Fruit fly (Drosophila melanogaster) whole organism, embryonic: Measurements from ENCODE around the gene CG7685.

Source experiments
- CG10366 ChIP-seq: fragments of 200-800 bp; sonication (Bioruptor generic); IDR thresholded peaks from 2 replicates; pipeline ENCODE4 v1.3.6; 2022; ENCODE audit warnings: missing biosample characterization, missing genetic modification characterization
- CG12155 ChIP-seq: fragments of 200-800 bp; sonication (Bioruptor generic); optimal IDR thresholded peaks from 3 replicates; lab custom pipeline; 2016; ENCODE audit warnings: missing biosample characterization, missing genetic modification characterization
- CG12391 ChIP-seq: fragments of 200-800 bp; sonication (Bioruptor generic); optimal IDR thresholded peaks from 3 replicates; lab custom pipeline; 2018; ENCODE audit warnings: missing biosample characterization, mild to moderate bottlenecking, missing genetic modification characterization, moderate library complexity
- CG13775 ChIP-seq: fragments of 200-800 bp; sonication (Bioruptor generic); optimal IDR thresholded peaks from 3 replicates; lab custom pipeline; 2017; ENCODE audit warnings: missing biosample characterization, mild to moderate bottlenecking, missing genetic modification characterization
- CG14860 ChIP-seq: fragments of 200-800 bp; sonication (Bioruptor generic); IDR thresholded peaks from 3 replicates; pipeline ENCODE4 v1.3.6; 2022; ENCODE audit warnings: missing biosample characterization, missing genetic modification characterization; ENCODE audit not compliant: partially characterized antibody
- CG14965 ChIP-seq: fragments of 200-800 bp; sonication (Bioruptor generic); optimal IDR thresholded peaks from 2 replicates; lab custom pipeline; 2016; ENCODE audit warnings: missing biosample characterization, missing genetic modification characterization, borderline replicate concordance
- CG1529 ChIP-seq: fragments of 200-800 bp; sonication (Bioruptor generic); optimal IDR thresholded peaks from 3 replicates; lab custom pipeline; 2018; ENCODE audit warnings: missing biosample characterization, missing genetic modification characterization
- CG16779 ChIP-seq: fragments of 200-800 bp; sonication (Bioruptor generic); IDR thresholded peaks from 2 replicates; pipeline ENCODE4 v1.3.6; 2022; ENCODE audit warnings: missing biosample characterization, missing genetic modification characterization
- CG18619 ChIP-seq: fragments of 200-800 bp; sonication (Bioruptor generic); optimal IDR thresholded peaks from 3 replicates; lab custom pipeline; 2017; ENCODE audit warnings: missing biosample characterization, mild to moderate bottlenecking, missing genetic modification characterization
- CG2199 ChIP-seq: fragments of 200-800 bp; sonication (Bioruptor generic); IDR thresholded peaks from 3 replicates; pipeline ENCODE4 v1.3.6; 2022; ENCODE audit warnings: missing biosample characterization, missing genetic modification characterization
- CG3163 ChIP-seq: fragments of 200-800 bp; sonication (Bioruptor generic); optimal IDR thresholded peaks from 3 replicates; lab custom pipeline; 2016; ENCODE audit warnings: missing biosample characterization, missing genetic modification characterization
- CG32767 ChIP-seq: fragments of 200-800 bp; sonication (Bioruptor generic); IDR thresholded peaks from 2 replicates; pipeline ENCODE4 v1.3.6; 2022; ENCODE audit warnings: missing biosample characterization, missing genetic modification characterization
- CG34376 ChIP-seq: fragments of 200-800 bp; sonication (Bioruptor generic); optimal IDR thresholded peaks from 2 replicates; lab custom pipeline; 2018; ENCODE audit warnings: missing biosample characterization, mild to moderate bottlenecking, missing genetic modification characterization
- CG4360 ChIP-seq: fragments of 200-800 bp; sonication (Bioruptor generic); IDR thresholded peaks from 2 replicates; pipeline ENCODE4 v1.3.6; 2022; ENCODE audit warnings: missing biosample characterization, missing genetic modification characterization
- CG4404 ChIP-seq: fragments of 200-800 bp; sonication (Bioruptor generic); IDR thresholded peaks from 2 replicates; pipeline ENCODE4 v1.3.6; 2022; ENCODE audit warnings: missing biosample characterization, missing genetic modification characterization
- CG5180 ChIP-seq: fragments of 200-800 bp; sonication (Bioruptor generic); optimal IDR thresholded peaks from 3 replicates; lab custom pipeline; 2017; ENCODE audit warnings: missing biosample characterization, missing genetic modification characterization, mild to moderate bottlenecking, moderate library complexity, missing genetic modification reagents
- CG7987 ChIP-seq: fragments of 200-800 bp; sonication (Bioruptor generic); optimal IDR thresholded peaks from 2 replicates; lab custom pipeline; 2018; ENCODE audit warnings: missing biosample characterization, mild to moderate bottlenecking, missing genetic modification characterization, moderate library complexity
- CoRest ChIP-seq: fragments of 200-800 bp; sonication (Bioruptor generic); optimal IDR thresholded peaks from 3 replicates; lab custom pipeline; 2018; ENCODE audit warnings: missing biosample characterization, mild to moderate bottlenecking, missing genetic modification characterization, moderate library complexity
- CrebB ChIP-seq: fragments of 200-800 bp; sonication (Bioruptor generic); optimal IDR thresholded peaks from 3 replicates; lab custom pipeline; 2018; ENCODE audit warnings: missing biosample characterization, mild to moderate bottlenecking, missing genetic modification characterization
- Dll ChIP-seq: fragments of 200-800 bp; sonication (Bioruptor generic); IDR thresholded peaks from 4 replicates; pipeline ENCODE4 v1.3.6; 2022; ENCODE audit warnings: missing biosample characterization, missing genetic modification characterization; ENCODE audit not compliant: partially characterized antibody
- E2f2 ChIP-seq: fragments of 200-800 bp; sonication (Bioruptor generic); IDR thresholded peaks from 2 replicates; pipeline ENCODE4 v1.3.6; 2022; ENCODE audit warnings: missing biosample characterization, missing genetic modification characterization
- H15 ChIP-seq: fragments of 200-800 bp; sonication (Bioruptor generic); IDR thresholded peaks from 3 replicates; pipeline ENCODE4 v1.3.6; 2022; ENCODE audit warnings: missing biosample characterization, missing genetic modification characterization
- MESR4 ChIP-seq: fragments of 200-800 bp; sonication (Bioruptor generic); optimal IDR thresholded peaks from 2 replicates; lab custom pipeline; 2018; ENCODE audit warnings: missing biosample characterization, mild to moderate bottlenecking, missing genetic modification characterization, moderate library complexity
- MTF-1 ChIP-seq: fragments of 200-800 bp; sonication (Bioruptor generic); optimal IDR thresholded peaks from 2 replicates; lab custom pipeline; 2018; ENCODE audit warnings: missing biosample characterization, mild to moderate bottlenecking, missing genetic modification characterization, borderline replicate concordance
- Med ChIP-seq: fragments of 200-800 bp; sonication (Bioruptor generic); peaks from one replicate; lab custom pipeline; 2016; ENCODE audit warnings: missing biosample characterization, missing genetic modification characterization, mild to moderate bottlenecking, inconsistent platforms, moderate library complexity
- Mes4 ChIP-seq: fragments of 200-800 bp; sonication (Bioruptor generic); optimal IDR thresholded peaks from 2 replicates; lab custom pipeline; 2016; ENCODE audit warnings: missing biosample characterization, missing genetic modification characterization
- NFAT ChIP-seq: fragments of 200-800 bp; sonication (Bioruptor generic); IDR thresholded peaks from 2 replicates; pipeline ENCODE4 v1.3.6; 2022; ENCODE audit warnings: missing biosample characterization, missing genetic modification characterization
- Nf-YC ChIP-seq: fragments of 200-800 bp; optimal IDR thresholded peaks from 3 replicates; lab custom pipeline; 2019; ENCODE audit warnings: missing biosample characterization, mild to moderate bottlenecking, missing genetic modification characterization, moderate library complexity
- Opbp ChIP-seq: fragments of 200-800 bp; sonication (Bioruptor generic); IDR thresholded peaks from 3 replicates; pipeline ENCODE4 v1.3.6; 2022; ENCODE audit warnings: missing biosample characterization, missing genetic modification characterization; ENCODE audit not compliant: partially characterized antibody
- PHDP ChIP-seq: fragments of 200-800 bp; sonication (Bioruptor generic); optimal IDR thresholded peaks from 3 replicates; lab custom pipeline; 2018; ENCODE audit warnings: missing biosample characterization, mild to moderate bottlenecking, missing genetic modification characterization, moderate library complexity
- Vsx1 ChIP-seq: fragments of 200-800 bp; sonication (Bioruptor generic); optimal IDR thresholded peaks from 2 replicates; lab custom pipeline; 2017; ENCODE audit warnings: missing biosample characterization, mild to moderate bottlenecking, missing genetic modification characterization, missing genetic modification reagents
- chn ChIP-seq: fragments of 200-800 bp; sonication (Bioruptor generic); optimal IDR thresholded peaks from 2 replicates; lab custom pipeline; 2016; ENCODE audit warnings: missing biosample characterization, missing genetic modification characterization
- crol ChIP-seq: fragments of 200-800 bp; sonication (Bioruptor generic); IDR thresholded peaks from 2 replicates; pipeline ENCODE4 v1.3.6; 2022; ENCODE audit warnings: missing biosample characterization, missing genetic modification characterization
- dysf ChIP-seq: fragments of 200-800 bp; sonication (Bioruptor generic); IDR thresholded peaks from 3 replicates; pipeline ENCODE4 v1.3.6; 2022; ENCODE audit warnings: missing biosample characterization, missing genetic modification characterization
- gfzf ChIP-seq: fragments of 200-800 bp; sonication (Bioruptor generic); optimal IDR thresholded peaks from 2 replicates; lab custom pipeline; 2016; ENCODE audit warnings: missing biosample characterization, mild to moderate bottlenecking, missing genetic modification characterization, moderate library complexity
- gro ChIP-seq: fragments of 200-800 bp; sonication (Bioruptor generic); optimal IDR thresholded peaks from 2 replicates; lab custom pipeline; 2016; ENCODE audit warnings: missing biosample characterization, missing genetic modification characterization
- kay ChIP-seq: fragments of 200-800 bp; sonication (Bioruptor generic); optimal IDR thresholded peaks from 2 replicates; lab custom pipeline; 2016; ENCODE audit warnings: missing biosample characterization, missing genetic modification characterization
- mld ChIP-seq: fragments of 200-800 bp; sonication (Bioruptor generic); IDR thresholded peaks from 3 replicates; pipeline ENCODE4 v1.3.6; 2022; ENCODE audit warnings: missing biosample characterization, missing genetic modification characterization; ENCODE audit not compliant: partially characterized antibody
- nmo ChIP-seq: fragments of 200-800 bp; sonication (Bioruptor generic); optimal IDR thresholded peaks from 2 replicates; lab custom pipeline; 2018; ENCODE audit warnings: missing biosample characterization, mild to moderate bottlenecking, missing genetic modification characterization, moderate library complexity
- odd ChIP-seq: fragments of 200-800 bp; sonication (Bioruptor generic); optimal IDR thresholded peaks from 2 replicates; lab custom pipeline; 2017; ENCODE audit warnings: missing biosample characterization, mild to moderate bottlenecking, missing genetic modification characterization
- otp ChIP-seq: fragments of 200-800 bp; sonication (Bioruptor generic); IDR thresholded peaks from 3 replicates; pipeline ENCODE4, ENCODE4 v1.3.6; 2022; ENCODE audit warnings: missing biosample characterization, missing genetic modification characterization
- pho ChIP-seq: fragments of 200-800 bp; sonication (Bioruptor generic); optimal IDR thresholded peaks from 2 replicates; lab custom pipeline; 2016; ENCODE audit warnings: missing biosample characterization, missing genetic modification characterization
- phol ChIP-seq: fragments of 200-800 bp; sonication (Bioruptor generic); optimal IDR thresholded peaks from 3 replicates; lab custom pipeline; 2018; ENCODE audit warnings: missing biosample characterization, mild to moderate bottlenecking, missing genetic modification characterization, moderate library complexity
- pzg ChIP-seq: fragments of 200-800 bp; sonication (Bioruptor generic); optimal IDR thresholded peaks from 3 replicates; lab custom pipeline; 2018; ENCODE audit warnings: missing biosample characterization, mild to moderate bottlenecking, missing genetic modification characterization, moderate library complexity
- sens-2 ChIP-seq: fragments of 200-800 bp; sonication (Bioruptor generic); IDR thresholded peaks from 2 replicates; pipeline ENCODE4 v1.3.6; 2022; ENCODE audit warnings: missing biosample characterization, missing genetic modification characterization
- tgo ChIP-seq: fragments of 200-800 bp; sonication (Bioruptor generic); IDR thresholded peaks from 3 replicates; pipeline ENCODE4 v1.3.6; 2022; ENCODE audit warnings: missing biosample characterization, missing genetic modification characterization
- tx ChIP-seq: fragments of 200-800 bp; sonication (Bioruptor generic); optimal IDR thresholded peaks from 2 replicates; lab custom pipeline; 2016; ENCODE audit warnings: missing biosample characterization, missing genetic modification characterization
- vvl ChIP-seq: fragments of 200-800 bp; sonication (Bioruptor generic); IDR thresholded peaks from 2 replicates; pipeline ENCODE4 v1.3.6; 2022; ENCODE audit warnings: missing biosample characterization, missing genetic modification characterization

Gene CG7685

DNA sequence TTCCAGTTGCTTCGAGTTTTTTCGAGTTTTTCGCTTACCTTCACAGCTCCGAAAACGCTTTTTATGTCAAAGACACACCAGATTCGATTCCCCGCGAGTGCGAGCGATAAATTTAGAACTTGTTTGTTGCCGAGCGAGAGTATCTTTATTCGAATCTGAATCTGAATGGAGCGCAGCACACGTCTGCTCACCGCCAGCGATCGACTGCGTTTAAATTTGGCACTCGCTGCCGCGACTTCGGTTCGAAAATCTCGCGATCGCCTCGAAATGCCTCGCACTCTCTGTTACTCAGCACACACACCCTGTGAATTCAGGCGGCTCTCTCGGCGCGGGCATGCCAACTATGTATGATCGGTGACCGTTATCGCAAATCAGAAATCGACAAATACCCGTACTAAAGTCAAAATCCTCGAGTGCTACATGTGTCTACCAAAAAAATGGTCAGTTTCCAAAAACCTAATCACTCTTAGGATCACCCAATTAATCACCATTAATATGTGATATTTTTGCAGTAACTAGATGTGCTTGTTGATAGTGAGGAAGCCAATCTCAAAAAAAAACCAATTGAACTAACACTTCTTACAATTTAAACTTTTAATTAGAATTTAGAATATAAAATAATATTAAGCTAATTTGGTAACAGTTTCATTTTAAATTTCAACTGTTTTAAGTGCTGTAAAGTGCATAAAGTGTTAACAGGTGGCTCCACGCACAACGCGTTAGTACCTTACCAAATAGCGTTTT, 5.6 kb upstream of the CG7685 start, which contains the start of gene Vha100-2 (continued):
- TF ChIP-seq MESR4 (GFP tag; lab: Kevin White, UChicago) (peak; percentile 21), CoRest (peak; percentile 63), pzg (GFP tag; lab: Kevin White, UChicago) (peak; percentile 88), mld (GFP tag; lab: Robert Waterston, UW) (0 out of 3 replicates have a peak, but pooled peaks have one; percentile 16), Nf-YC (tag; lab: Kevin White, UChicago) (peak; percentile 50), Opbp (GFP tag; lab: Robert Waterston, UW) (peak; percentile 65; the same call in 2 of the 3 replicates), kay (GFP tag; lab: Kevin White, UChicago) (peak; percentile 37), CG18619 (GFP tag; lab: Kevin White, UChicago) (no peak), crol (0 out of 2 replicates have a peak, but pooled peaks have one; percentile 1), CG2199 (peak; percentile 26; the same call in 1 of the 3 replicates), CG10366 (GFP tag; lab: Robert Waterston, UW) (peak; percentile 31), CrebB (tag; lab: Kevin White, UChicago) (peak; percentile 30), CG14965 (GFP tag; lab: Kevin White, UChicago) (no peak), MTF-1 (GFP tag; lab: Kevin White, UChicago) (peak; percentile 27), CG32767 (GFP tag; lab: Robert Waterston, UW) (peak; percentile 30; the same call in 1 of the 2 replicates), CG13775 (GFP tag; lab: Kevin White, UChicago) (peak; percentile 12), sens-2 (0 out of 2 replicates have a peak, but pooled peaks have one; percentile 14), CG12155 (GFP tag; lab: Kevin White, UChicago) (peak; percentile 94), CG1529 (GFP tag; lab: Kevin White, UChicago) (peak; percentile 5), CG34376 (GFP tag; lab: Kevin White, UChicago) (peak; percentile 67), otp (GFP tag; lab: Robert Waterston, UW) (0 out of 3 replicates have a peak, but pooled peaks have one; percentile 22), CG3163 (GFP tag; lab: Kevin White, UChicago) (no peak), phol (tag; lab: Kevin White, UChicago) (peak; percentile 55), gro (GFP tag; lab: Kevin White, UChicago) (no peak), pho (GFP tag; lab: Kevin White, UChicago) (no peak), vvl (GFP tag; lab: Robert Waterston, UW) (peak; percentile 28), CG4360 (GFP tag; lab: Robert Waterston, UW) (peak; percentile 13; the same call in 1 of the 2 replicates), chn (peak; percentile 24), tgo (GFP tag; lab: Robert Waterston, UW) (peak; percentile 24; the same call in 1 of the 3 replicates), PHDP (tag; lab: Kevin White, UChicago) (peak; percentile 33), CG12391 (tag; lab: Kevin White, UChicago) (peak; percentile 38), tx (GFP tag; lab: Kevin White, UChicago) (no peak), Mes4 (GFP tag; lab: Kevin White, UChicago) (no peak), CG14860 (GFP tag; lab: Robert Waterston, UW) (peak; percentile 41; the same call in 1 of the 3 replicates), CG16779 (GFP tag; lab: Robert Waterston, UW) (peak; percentile 53; the same call in 1 of the 2 replicates), Med (GFP tag; lab: Kevin White, UChicago) (peak; percentile 91), Vsx1 (peak; percentile 98), nmo (GFP tag; lab: Kevin White, UChicago) (peak; percentile 54), Dll (GFP tag; lab: Robert Waterston, UW) (no peak), odd (no peak), CG4404 (no peak), H15 (GFP tag; lab: Robert Waterston, UW) (no peak), gfzf (peak; percentile 91), CG7987 (GFP tag; lab: Kevin White, UChicago) (peak; percentile 56), E2f2 (GFP tag; lab: Robert Waterston, UW) (peak; percentile 67), CG5180 (GFP tag; lab: Kevin White, UChicago) (peak; percentile 23), NFAT (GFP tag; lab: Robert Waterston, UW) (peak; percentile 70), dysf (peak; percentile 53; the same call in 2 of the 3 replicates)
